Fruit fly (Drosophila melanogaster) whole organism, wandering third instar larva: Measurements from ENCODE around the gene lqfR.

Experiments used
- CrebA ChIP-seq: fragments of 200-800 bp; sonication (Bioruptor generic); optimal IDR thresholded peaks from 2 replicates; lab custom pipeline; 2016; ENCODE audit warnings: missing biosample characterization, mild to moderate bottlenecking, missing genetic modification characterization, borderline replicate concordance
- Dfd ChIP-seq: fragments of >200 bp; optimal IDR thresholded peaks from 2 replicates; lab custom pipeline; 2017; ENCODE audit warnings: missing biosample characterization, missing genetic modification characterization
- Dif ChIP-seq: fragments of 200-275, 200-300 bp; sonication (Bioruptor generic); optimal IDR thresholded peaks from 2 replicates; lab custom pipeline; 2018; ENCODE audit warnings: missing biosample characterization, missing genetic modification characterization; ENCODE audit not compliant: partially characterized antibody
- GATAd ChIP-seq: sonication (Bioruptor generic); optimal IDR thresholded peaks from 2 replicates; lab custom pipeline; 2016; ENCODE audit warnings: missing biosample characterization, missing genetic modification characterization
- HLH106 ChIP-seq: fragments of 200-800 bp; optimal IDR thresholded peaks from 3 replicates; lab custom pipeline; 2019; ENCODE audit warnings: missing biosample characterization, mild to moderate bottlenecking, missing genetic modification characterization, moderate library complexity
- Hr83 ChIP-seq: fragments of 200-300 bp; sonication (Bioruptor generic); optimal IDR thresholded peaks from 2 replicates; lab custom pipeline; 2016; ENCODE audit warnings: missing biosample characterization, mild to moderate bottlenecking, missing genetic modification characterization, moderate library complexity; ENCODE audit not compliant: poor library complexity, severe bottlenecking
- Mio ChIP-seq: sonication (Bioruptor generic); optimal IDR thresholded peaks from 2 replicates; lab custom pipeline; 2016; ENCODE audit warnings: missing biosample characterization, missing genetic modification characterization
- Myc ChIP-seq: fragments of >200 bp; optimal IDR thresholded peaks from 2 replicates; lab custom pipeline; 2017
- N ChIP-seq: fragments of >200 bp; optimal IDR thresholded peaks from 2 replicates; lab custom pipeline; 2018; ENCODE audit warnings: missing biosample characterization, missing external identifiers, missing genetic modification characterization
- OdsH ChIP-seq: fragments of 200-800 bp; sonication (Bioruptor generic); optimal IDR thresholded peaks from 2 replicates; lab custom pipeline; 2016; ENCODE audit warnings: missing biosample characterization, mild to moderate bottlenecking, missing genetic modification characterization
- Rel ChIP-seq, 2 experiments: fragments of 200-800 bp; sonication (Bioruptor generic) in 1 of 2; optimal IDR thresholded peaks; 2 replicates in 1 of 2; 3 replicates in 1 of 2; lab custom pipeline; 2016 to 2019; ENCODE audit warnings: mild to moderate bottlenecking in 2 of 2, missing biosample characterization in 2 of 2, missing genetic modification characterization in 2 of 2, moderate library complexity in 1 of 2
- Vsx2 ChIP-seq: fragments of 200-300, 225-300 bp; sonication (Bioruptor generic); optimal IDR thresholded peaks from 2 replicates; lab custom pipeline; 2018; ENCODE audit warnings: missing biosample characterization, missing genetic modification characterization; ENCODE audit not compliant: partially characterized antibody
- br ChIP-seq: fragments of 200-800 bp; sonication (Bioruptor generic); optimal IDR thresholded peaks from 2 replicates; lab custom pipeline; 2016; ENCODE audit warnings: missing biosample characterization, missing genetic modification characterization
- brk ChIP-seq: fragments of 200-800 bp; sonication (Bioruptor generic); optimal IDR thresholded peaks from 2 replicates; lab custom pipeline; 2016; ENCODE audit warnings: missing biosample characterization, mild to moderate bottlenecking, missing genetic modification characterization
- dl ChIP-seq, 2 experiments: fragments of 175-275, 200-275 bp in 1 of 2; fragments of 200-275 bp in 1 of 2; sonication (Bioruptor generic); optimal IDR thresholded peaks; lab custom pipeline; 2018; ENCODE audit warnings: mild to moderate bottlenecking in 2 of 2, missing biosample characterization in 2 of 2, missing genetic modification characterization in 2 of 2, moderate library complexity in 2 of 2; ENCODE audit not compliant: partially characterized antibody in 2 of 2, insufficient read depth in 1 of 2
- dmrt93B ChIP-seq: fragments of 200-800 bp; sonication (Bioruptor generic); optimal IDR thresholded peaks from 2 replicates; lab custom pipeline; 2018; ENCODE audit warnings: missing biosample characterization, mild to moderate bottlenecking, missing genetic modification characterization
- dsf ChIP-seq: sonication (Bioruptor generic); optimal IDR thresholded peaks from 2 replicates; lab custom pipeline; 2016; ENCODE audit warnings: missing biosample characterization, missing genetic modification characterization, borderline replicate concordance
- ey ChIP-seq: fragments of 200-800 bp; sonication (Bioruptor generic); optimal IDR thresholded peaks from 2 replicates; lab custom pipeline; 2016; ENCODE audit warnings: missing biosample characterization, missing genetic modification characterization
- foxo ChIP-seq, 2 experiments: fragments of 200-800 bp; sonication (Bioruptor generic); optimal IDR thresholded peaks; 2 replicates in 1 of 2; 3 replicates in 1 of 2; lab custom pipeline; 2016 to 2017; ENCODE audit warnings: missing biosample characterization in 2 of 2, missing genetic modification characterization in 2 of 2
- fru ChIP-seq: fragments of 200-800 bp; sonication (Bioruptor generic); optimal IDR thresholded peaks from 3 replicates; lab custom pipeline; 2016; ENCODE audit warnings: missing biosample characterization, mild to moderate bottlenecking, missing genetic modification characterization
- h ChIP-seq: fragments of 200-800 bp; sonication (Bioruptor generic); optimal IDR thresholded peaks from 3 replicates; lab custom pipeline; 2016; ENCODE audit warnings: missing biosample characterization, mild to moderate bottlenecking, missing genetic modification characterization
- lola ChIP-seq: fragments of >200 bp; optimal IDR thresholded peaks from 2 replicates; lab custom pipeline; 2017; ENCODE audit warnings: missing biosample characterization, missing genetic modification characterization
- psq ChIP-seq: fragments of 200-800 bp; sonication (Bioruptor generic); optimal IDR thresholded peaks from 3 replicates; lab custom pipeline; 2017; ENCODE audit warnings: missing biosample characterization, mild to moderate bottlenecking, missing genetic modification characterization, moderate library complexity
- rgr ChIP-seq: fragments of 200-800 bp; sonication (Bioruptor generic); optimal IDR thresholded peaks from 3 replicates; lab custom pipeline; 2016; ENCODE audit warnings: missing biosample characterization, mild to moderate bottlenecking, missing genetic modification characterization
- sage ChIP-seq: fragments of 200-800 bp; sonication (Bioruptor generic); optimal IDR thresholded peaks from 2 replicates; lab custom pipeline; 2016; ENCODE audit warnings: missing biosample characterization, mild to moderate bottlenecking, missing genetic modification characterization
- sv ChIP-seq: fragments of 200-800 bp; sonication (Bioruptor generic); optimal IDR thresholded peaks from 3 replicates; lab custom pipeline; 2016; ENCODE audit warnings: missing biosample characterization, missing genetic modification characterization
- tai ChIP-seq: sonication (Bioruptor generic); optimal IDR thresholded peaks from 2 replicates; lab custom pipeline; 2016; ENCODE audit warnings: missing biosample characterization, missing genetic modification characterization
- usp ChIP-seq: fragments of >200 bp; optimal IDR thresholded peaks from 2 replicates; lab custom pipeline; 2017; ENCODE audit warnings: missing biosample characterization, missing genetic modification characterization

The lqfR gene

dm6 chr3R:22449871-22450424 lies 38.8 kb downstream of the lqfR start:
- TF ChIP-seq sage (GFP tag; lab: Kevin White, UChicago) (no peak), GATAd (GFP tag; lab: Kevin White, UChicago) (no peak), usp (GFP tag; lab: Kevin White, UChicago) (no peak), br (GFP tag; lab: Kevin White, UChicago) (no peak), Dfd (no peak), Myc (lab: Kevin White, UChicago) (no peak), dsf (GFP tag; lab: Kevin White, UChicago) (no peak), dl (GFP tag; optimal IDR thresholded peaks at IDR 0.05; lab: Kevin White, UChicago; ENCODE audit: insufficient read depth in 1 of 2, partially characterized antibody in 2 of 2) (no peak), rgr (GFP tag; lab: Kevin White, UChicago) (no peak), OdsH (no peak), Vsx2 (GFP tag; lab: Kevin White, UChicago) (no peak), lola (GFP tag; lab: Kevin White, UChicago) (no peak), CrebA (GFP tag; lab: Kevin White, UChicago) (no peak), Hr83 (no peak)

dm6 chr3R:22454397-22455334 lies 43.6 kb downstream of the lqfR start:
- TF ChIP-seq Dif (GFP tag; lab: Kevin White, UChicago): no peak
- no peak for TF ChIP-seq Vsx2 (GFP tag; lab: Kevin White, UChicago)
- TF ChIP-seq fru (GFP tag; lab: Kevin White, UChicago): no peak
- no peak for TF ChIP-seq N (GFP tag; lab: Kevin White, UChicago)
- TF ChIP-seq Rel (GFP tag; optimal IDR thresholded peaks at IDR 0.05; lab: Kevin White, UChicago): no peak
- TF ChIP-seq Rel (tag; optimal IDR thresholded peaks at IDR 0.05; lab: Kevin White, UChicago): no peak
- no peak for TF ChIP-seq Mio (GFP tag; lab: Kevin White, UChicago)
- no peak for TF ChIP-seq foxo (GFP tag; optimal IDR thresholded peaks at IDR 0.05; lab: Kevin White, UChicago)
- TF ChIP-seq tai (GFP tag; lab: Kevin White, UChicago): no peak

dm6 chr3R:22455335-22455985 lies 44.4 kb downstream of the lqfR start:
- TF ChIP-seq Vsx2 (GFP tag; lab: Kevin White, UChicago) (no peak), Hr83 (no peak), OdsH (peak; percentile 2), foxo (GFP tag; optimal IDR thresholded peaks at IDR 0.05; lab: Kevin White, UChicago) (peak in 1 of 2 experiments; percentile 15), usp (GFP tag; lab: Kevin White, UChicago) (no peak), HLH106 (tag; lab: Kevin White, UChicago) (no peak), Rel (GFP tag; optimal IDR thresholded peaks at IDR 0.05; lab: Kevin White, UChicago) (no peak), Rel (tag; optimal IDR thresholded peaks at IDR 0.05; lab: Kevin White, UChicago) (no peak), psq (GFP tag; lab: Kevin White, UChicago) (no peak), ey (peak; percentile 4), dsf (GFP tag; lab: Kevin White, UChicago) (no peak), sage (GFP tag; lab: Kevin White, UChicago) (no peak), sv (GFP tag; lab: Kevin White, UChicago) (no peak), fru (GFP tag; lab: Kevin White, UChicago) (peak; percentile 19)
- TF ChIP-seq, all 38 proteins: peak for 4

dm6 chr3R:22456007-22456406 lies 44.9 kb downstream of the lqfR start:
- no peak for TF ChIP-seq usp (GFP tag; lab: Kevin White, UChicago)
- TF ChIP-seq Vsx2 (GFP tag; lab: Kevin White, UChicago): no peak
- TF ChIP-seq Rel (GFP tag; optimal IDR thresholded peaks at IDR 0.05; lab: Kevin White, UChicago): no peak
- TF ChIP-seq Rel (tag; optimal IDR thresholded peaks at IDR 0.05; lab: Kevin White, UChicago): peak; percentile 80
- no peak for TF ChIP-seq brk (GFP tag; lab: Kevin White, UChicago)
- no peak for TF ChIP-seq HLH106 (tag; lab: Kevin White, UChicago)
- TF ChIP-seq h (GFP tag; lab: Kevin White, UChicago): no peak
- no peak for TF ChIP-seq Myc (lab: Kevin White, UChicago)
- no peak for TF ChIP-seq dmrt93B
